Worm (Caenorhabditis elegans) whole organism, L1 larva: ENCODE measurements around the gene hrg-7.

ENCODE experiments used
- aly-2 ChIP-seq: fragments of 150-350 bp; optimal IDR thresholded peaks from 2 replicates; lab custom pipeline; 2014; ENCODE audit warnings: missing biosample characterization, missing genetic modification characterization
- ces-1 ChIP-seq: fragments of 150-350 bp; optimal IDR thresholded peaks from 2 replicates; lab custom pipeline; 2014; ENCODE audit warnings: missing biosample characterization, missing genetic modification reagents, missing genetic modification characterization
- efl-1 ChIP-seq, 4 experiments: fragments of 150-350 bp; optimal IDR thresholded peaks in 3 of 4; peaks in 1 of 4; 1 replicate in 1 of 4; 2 replicates in 3 of 4; lab custom pipeline; 2014; ENCODE audit warnings: missing biosample characterization in 2 of 4, missing genetic modification characterization in 2 of 4, missing genetic modification reagents in 2 of 4
- hlh-4 ChIP-seq: sonication (generic microtip); optimal IDR thresholded peaks from 2 replicates; lab custom pipeline; 2016; ENCODE audit warnings: mild to moderate bottlenecking, missing genetic modification characterization, missing compliant biosample characterization
- jun-1 ChIP-seq: fragments of 150-350 bp; optimal IDR thresholded peaks from 2 replicates; lab custom pipeline; 2014; ENCODE audit warnings: missing biosample characterization, missing genetic modification reagents, missing genetic modification characterization
- lin-13 ChIP-seq: fragments of 150-350 bp; optimal IDR thresholded peaks from 2 replicates; lab custom pipeline; 2014; ENCODE audit warnings: missing biosample characterization, missing genetic modification reagents, missing genetic modification characterization
- lin-39 ChIP-seq: fragments of 150-350 bp; optimal IDR thresholded peaks from 2 replicates; lab custom pipeline; 2014; ENCODE audit warnings: missing biosample characterization, missing genetic modification reagents, missing genetic modification characterization
- mdl-1 ChIP-seq, 2 experiments: fragments of 150-350 bp; optimal IDR thresholded peaks; 2 replicates each; lab custom pipeline; 2014 to 2017; ENCODE audit warnings: missing biosample characterization in 2 of 2, missing genetic modification characterization in 2 of 2, inconsistent platforms in 1 of 2
- mef-2 ChIP-seq: fragments of 150-350 bp; optimal IDR thresholded peaks from 2 replicates; lab custom pipeline; 2014; ENCODE audit warnings: missing biosample characterization, missing genetic modification characterization
- nhr-12 ChIP-seq: sonication (generic microtip); optimal IDR thresholded peaks from 2 replicates; lab custom pipeline; 2017; ENCODE audit warnings: missing biosample characterization, missing genetic modification characterization
- sup-37 ChIP-seq: fragments of 200-800 bp; sonication (Bioruptor generic); optimal IDR thresholded peaks from 2 replicates; lab custom pipeline; 2018; ENCODE audit warnings: mild to moderate bottlenecking, missing genetic modification characterization, missing compliant biosample characterization
- unc-130 ChIP-seq: fragments of 150-350 bp; optimal IDR thresholded peaks from 2 replicates; lab custom pipeline; 2017; ENCODE audit warnings: missing biosample characterization, missing genetic modification characterization, inconsistent platforms
- ztf-4 ChIP-seq: fragments of 150-350 bp; optimal IDR thresholded peaks from 2 replicates; lab custom pipeline; 2014; ENCODE audit warnings: missing biosample characterization, missing genetic modification characterization

ce11 chrV:12728062-12728665, 13.7 kb upstream of the hrg-7 start, which contains the start of the genes rpl-28 and mrpl-49:
- TF ChIP-seq mdl-1 (tag; optimal IDR thresholded peaks at IDR 0.05; lab: Kevin White, UChicago) (peak in 1 of 2 experiments; percentile 88), ces-1 (GFP tag; lab: Kevin White, UChicago) (no peak), mef-2 (peak; percentile 29), lin-13 (GFP tag; lab: Kevin White, UChicago) (peak; percentile 81), lin-39 (peak; percentile 78), jun-1 (peak; percentile 71), aly-2 (tag; lab: Kevin White, UChicago) (peak; percentile 42), unc-130 (tag; lab: Kevin White, UChicago) (peak; percentile 85), nhr-12 (tag; lab: Kevin White, UChicago) (no peak), sup-37 (GFP tag; lab: Kevin White, UChicago) (no peak), hlh-4 (no peak), ztf-4 (tag; lab: Kevin White, UChicago) (peak; percentile 25), efl-1 (optimal IDR thresholded peaks at IDR 0.05; lab: Kevin White, UChicago) (peak; percentile 86 to 87), efl-1 (GFP tag; optimal IDR thresholded peaks at IDR 0.05 in 1 of 2; lab: Kevin White, UChicago) (peak; percentile 84 to 98)
